Worm (Caenorhabditis elegans): ENCODE measurements around the gene C52B11.5.
A peak's percentile ranks its signal among the peaks of the same experiment; 100 is the strongest.

The C52B11.5 gene

DNA sequence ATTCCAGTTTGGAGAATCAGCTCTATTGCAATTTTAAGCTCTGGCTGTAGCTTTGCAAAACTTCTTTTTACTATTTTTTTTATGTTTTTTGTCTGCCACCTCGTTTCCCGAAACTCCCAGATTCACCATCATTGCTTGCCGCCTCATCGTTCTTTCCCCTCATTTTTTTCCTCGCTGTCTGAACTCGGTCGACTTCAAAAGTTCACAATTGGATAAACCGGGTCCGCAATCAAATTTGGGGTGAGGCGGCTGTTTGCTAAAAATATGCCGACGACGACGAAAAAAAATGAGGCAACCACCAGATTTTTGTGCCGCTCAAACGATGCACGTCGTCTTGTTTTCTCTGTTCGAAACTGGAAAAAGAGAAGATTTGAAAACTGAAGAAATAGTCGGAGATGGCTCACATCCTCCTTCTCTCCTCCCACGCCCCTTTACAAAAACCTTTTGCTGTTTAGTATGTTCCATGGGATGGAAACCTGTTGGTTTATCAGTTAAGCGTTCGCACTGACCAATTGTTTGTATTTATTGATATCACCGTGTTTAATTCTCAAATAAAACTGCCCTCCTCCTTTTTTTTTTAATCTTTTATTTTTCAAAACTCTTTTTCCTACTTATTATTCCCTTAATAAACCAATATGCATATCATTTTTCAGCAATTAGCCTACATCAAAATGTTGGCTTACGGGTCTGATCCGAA, 22.2 kb downstream of the C52B11.5 start, which contains the start of gene dop-4:
Gene dop-4 (plus strand): TSS at position 647 of the 697 bp plus-strand sequence.
- peak; percentile 53 for TF ChIP-seq unc-42 (tag; optimal IDR thresholded peaks at IDR 0.05)
- TF ChIP-seq pqm-1 (tag; optimal IDR thresholded peaks at IDR 0.05) = no peak

DNA sequence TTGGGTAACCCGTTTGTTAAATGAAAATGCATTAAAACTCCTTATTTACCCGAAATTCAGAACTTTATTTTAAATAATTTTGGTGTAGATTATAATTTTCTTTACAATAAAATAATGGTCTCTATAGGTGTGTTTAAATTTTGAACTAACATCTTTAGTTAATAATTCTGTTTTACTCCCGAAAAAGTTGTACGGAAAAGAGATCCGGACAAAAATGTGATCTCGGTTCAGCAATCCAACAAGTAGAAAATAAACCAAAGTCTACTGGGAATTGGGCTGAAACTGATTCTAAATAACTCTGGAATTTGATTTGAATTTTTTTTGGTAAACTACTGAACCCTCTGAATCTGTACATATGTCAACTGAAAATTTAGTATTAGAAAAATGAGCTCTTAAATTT, 23.1 kb downstream of the C52B11.5 start:
- TF ChIP-seq C08G9.2 (tag; optimal IDR thresholded peaks at IDR 0.05) (no peak), ceh-34 (tag; optimal IDR thresholded peaks at IDR 0.05) (no peak), ets-4 (tag; optimal IDR thresholded peaks at IDR 0.05) (no peak), zip-5 (tag; optimal IDR thresholded peaks at IDR 0.05) (no peak), fkh-6 (tag; optimal IDR thresholded peaks at IDR 0.05) (no peak), nhr-11 (tag; optimal IDR thresholded peaks at IDR 0.05) (no peak), elt-4 (tag; optimal IDR thresholded peaks at IDR 0.05) (no peak), gmeb-2 (tag; optimal IDR thresholded peaks at IDR 0.05) (no peak), pax-1 (tag; optimal IDR thresholded peaks at IDR 0.05) (no peak), dve-1 (tag; optimal IDR thresholded peaks at IDR 0.05) (no peak), K02D7.2 (tag; optimal IDR thresholded peaks at IDR 0.05) (no peak), hlh-8 (tag; optimal IDR thresholded peaks at IDR 0.05) (no peak), mec-3 (tag; optimal IDR thresholded peaks at IDR 0.05; ENCODE audit: borderline replicate concordance) (no peak), eyg-1 (tag; optimal IDR thresholded peaks at IDR 0.05) (no peak), ahr-1 (tag; optimal IDR thresholded peaks at IDR 0.05) (no peak), ceh-48 (tag; optimal IDR thresholded peaks at IDR 0.05) (no peak), ttx-3 (tag; optimal IDR thresholded peaks at IDR 0.05) (no peak), pqm-1 (tag; optimal IDR thresholded peaks at IDR 0.05) (no peak)

DNA sequence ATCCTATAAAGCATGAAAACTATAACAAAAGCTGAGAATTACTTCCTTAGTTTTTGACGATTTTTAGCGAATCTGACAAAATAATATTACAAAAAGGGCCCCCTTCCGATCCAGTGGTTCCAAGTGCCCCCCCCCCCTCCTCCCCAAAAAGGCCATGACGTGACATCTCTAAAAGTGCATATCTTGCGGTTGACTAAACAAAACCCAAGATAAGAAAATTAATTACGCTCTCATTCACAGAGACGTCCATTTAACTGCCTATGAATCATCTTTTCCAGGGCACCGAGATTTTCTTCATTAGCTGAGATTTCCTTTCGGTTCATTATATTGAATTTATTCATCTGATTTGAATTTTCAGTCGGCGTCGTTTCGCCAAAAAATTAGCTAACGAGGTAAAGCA, 27.3 kb downstream of the C52B11.5 start, which contains the start of gene inso-1:
Gene inso-1 (plus strand): TSS at position 301 of the 400 bp plus-strand sequence.
- TF ChIP-seq syd-9 (tag; optimal IDR thresholded peaks at IDR 0.05) = no peak
- TF ChIP-seq unc-42 (tag; optimal IDR thresholded peaks at IDR 0.05) = no peak
- no peak for TF ChIP-seq ceh-2 (tag; optimal IDR thresholded peaks at IDR 0.05)
- no peak for TF ChIP-seq fkh-6 (tag; optimal IDR thresholded peaks at IDR 0.05)
- TF ChIP-seq hlh-6 (tag; optimal IDR thresholded peaks at IDR 0.05) = no peak
- no peak for TF ChIP-seq elt-4 (tag; optimal IDR thresholded peaks at IDR 0.05)
- no peak for TF ChIP-seq ceh-45 (GFP tag; IDR thresholded peaks at IDR 0.05)

DNA sequence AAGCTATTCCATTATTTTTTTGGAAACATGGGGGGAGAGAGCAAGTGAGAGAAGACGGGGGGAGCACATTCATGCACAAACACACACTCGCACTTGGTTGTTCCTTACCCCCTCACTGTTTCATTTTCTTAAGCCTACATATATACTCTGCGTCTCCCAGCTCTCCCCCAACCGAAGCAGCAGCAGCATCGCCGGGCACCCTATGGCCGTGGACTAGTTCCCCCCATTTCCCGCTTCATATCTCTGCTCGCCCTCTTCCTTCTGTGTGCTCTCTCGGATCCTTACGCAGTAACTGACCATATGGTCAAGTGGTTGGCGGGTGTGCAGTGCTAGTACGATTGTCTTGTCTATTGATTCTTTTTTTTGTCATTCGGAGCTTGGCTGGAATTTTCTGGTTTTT, 29.7 kb downstream of the C52B11.5 start:
- TF ChIP-seq ceh-34 (tag; optimal IDR thresholded peaks at IDR 0.05) (peak; percentile 85), fkh-6 (tag; optimal IDR thresholded peaks at IDR 0.05) (peak; percentile 74), Y22D7AL.16 (tag; optimal IDR thresholded peaks at IDR 0.05) (no peak), nhr-11 (tag; optimal IDR thresholded peaks at IDR 0.05) (no peak), odd-2 (tag; optimal IDR thresholded peaks at IDR 0.05) (no peak), ceh-24 (tag; optimal IDR thresholded peaks at IDR 0.05) (no peak), unc-42 (tag; optimal IDR thresholded peaks at IDR 0.05) (peak; percentile 83), tbx-2 (tag; optimal IDR thresholded peaks at IDR 0.05) (peak; percentile 94), K09A11.1 (tag; optimal IDR thresholded peaks at IDR 0.05; ENCODE audit: insufficient read depth) (no peak), hlh-30 (tag; optimal IDR thresholded peaks at IDR 0.05; ENCODE audit: insufficient read depth) (peak; percentile 75), dve-1 (tag; optimal IDR thresholded peaks at IDR 0.05) (peak; percentile 58), unc-86 (tag; optimal IDR thresholded peaks at IDR 0.05) (no peak), fax-1 (tag; optimal IDR thresholded peaks at IDR 0.05) (peak; percentile 54), syd-9 (tag; optimal IDR thresholded peaks at IDR 0.05) (peak; percentile 67), dmd-4 (tag; optimal IDR thresholded peaks at IDR 0.05; ENCODE audit: borderline replicate concordance) (peak; percentile 52), T23F11.4 (GFP tag; optimal IDR thresholded peaks at IDR 0.05) (no peak), ceh-45 (GFP tag; IDR thresholded peaks at IDR 0.05) (no peak), sox-4 (tag; optimal IDR thresholded peaks at IDR 0.05) (no peak), ttx-3 (tag; optimal IDR thresholded peaks at IDR 0.05) (no peak), lin-11 (tag; optimal IDR thresholded peaks at IDR 0.05) (no peak), F13H6.1 (tag; optimal IDR thresholded peaks at IDR 0.05) (peak; percentile 79), pax-1 (tag; optimal IDR thresholded peaks at IDR 0.05) (no peak), pqm-1 (tag; optimal IDR thresholded peaks at IDR 0.05) (peak; percentile 56), ceh-19 (GFP tag; optimal IDR thresholded peaks at IDR 0.05) (peak; percentile 71), hlh-8 (tag; optimal IDR thresholded peaks at IDR 0.05) (peak; percentile 89), C38D4.7 (GFP tag; optimal IDR thresholded peaks at IDR 0.05) (no peak), ceh-22 (tag; optimal IDR thresholded peaks at IDR 0.05) (peak; percentile 16), hlh-6 (tag; optimal IDR thresholded peaks at IDR 0.05) (no peak), elt-4 (tag; optimal IDR thresholded peaks at IDR 0.05) (no peak), eyg-1 (tag; optimal IDR thresholded peaks at IDR 0.05) (peak; percentile 74), madf-2 (tag; optimal IDR thresholded peaks at IDR 0.05) (peak; percentile 27), pha-2 (tag; optimal IDR thresholded peaks at IDR 0.05) (peak; percentile 46), rnt-1 (tag; optimal IDR thresholded peaks at IDR 0.05) (peak; percentile 68), pat-9 (tag; optimal IDR thresholded peaks at IDR 0.05) (no peak), ceh-48 (tag; optimal IDR thresholded peaks at IDR 0.05) (peak; percentile 47)

Data from whole organism, late embryonic.